Worm (Caenorhabditis elegans) whole organism, L3 larva: ENCODE measurements around the gene Y68A4B.3.

Experiments used
- R02D3.7 ChIP-seq: fragments of 150-350 bp; optimal IDR thresholded peaks from 2 replicates; lab custom pipeline; 2014; ENCODE audit warnings: missing biosample characterization, missing genetic modification characterization
- ZK546.5 ChIP-seq: sonication (generic microtip); optimal IDR thresholded peaks from 2 replicates; lab custom pipeline; 2017; ENCODE audit warnings: missing biosample characterization, missing genetic modification characterization
- ama-1 ChIP-seq: fragments of 150-350 bp; optimal IDR thresholded peaks from 2 replicates; lab custom pipeline; 2018
- ceh-16 ChIP-seq: sonication (generic microtip); optimal IDR thresholded peaks from 2 replicates; lab custom pipeline; 2017; ENCODE audit warnings: missing biosample characterization, missing genetic modification characterization
- ceh-28 ChIP-seq: fragments of 150-350 bp; optimal IDR thresholded peaks from 2 replicates; lab custom pipeline; 2014; ENCODE audit warnings: missing biosample characterization, missing genetic modification reagents, missing genetic modification characterization
- ceh-82 ChIP-seq: fragments of 150-350 bp; optimal IDR thresholded peaks from 2 replicates; lab custom pipeline; 2014; ENCODE audit warnings: missing biosample characterization, missing genetic modification characterization
- ceh-9 ChIP-seq: sonication (generic microtip); optimal IDR thresholded peaks from 2 replicates; lab custom pipeline; 2018; ENCODE audit warnings: missing biosample characterization, missing genetic modification characterization
- daf-12 ChIP-seq: fragments of 150-350 bp; optimal IDR thresholded peaks from 2 replicates; lab custom pipeline; 2014; ENCODE audit warnings: missing biosample characterization, missing genetic modification reagents, missing genetic modification characterization
- egl-5 ChIP-seq: fragments of 150-350 bp; optimal IDR thresholded peaks from 2 replicates; lab custom pipeline; 2017; ENCODE audit warnings: missing biosample characterization, missing genetic modification reagents, missing genetic modification characterization, inconsistent platforms
- elt-2 ChIP-seq: sonication (generic microtip); optimal IDR thresholded peaks from 2 replicates; lab custom pipeline; 2016; ENCODE audit warnings: missing genetic modification reagents, mild to moderate bottlenecking, missing genetic modification characterization, missing compliant biosample characterization
- elt-3 ChIP-seq, 3 experiments: fragments of 150-350 bp in 1 of 3; sonication (generic microtip) in 2 of 3; optimal IDR thresholded peaks; 2 replicates in 2 of 3; 4 replicates in 1 of 3; lab custom pipeline; 2014 to 2017; ENCODE audit warnings: missing biosample characterization in 3 of 3, missing genetic modification characterization in 3 of 3
- eor-1 ChIP-seq, 2 experiments: fragments of 150-350 bp; optimal IDR thresholded peaks; 2 replicates each; lab custom pipeline; 2014 to 2018; ENCODE audit warnings: missing biosample characterization in 2 of 2, missing genetic modification characterization in 2 of 2
- fkh-2 ChIP-seq: fragments of 150-350 bp; optimal IDR thresholded peaks from 2 replicates; lab custom pipeline; 2014; ENCODE audit warnings: missing biosample characterization, missing genetic modification reagents, missing genetic modification characterization
- fos-1 ChIP-seq: fragments of 150-350 bp; optimal IDR thresholded peaks from 2 replicates; lab custom pipeline; 2014; ENCODE audit warnings: missing biosample characterization, missing genetic modification characterization
- hmg-11 ChIP-seq: sonication (generic microtip); optimal IDR thresholded peaks from 2 replicates; lab custom pipeline; 2016; ENCODE audit warnings: missing genetic modification characterization, missing compliant biosample characterization
- jun-1 ChIP-seq: fragments of 150-350 bp; optimal IDR thresholded peaks from 2 replicates; lab custom pipeline; 2014; ENCODE audit warnings: missing biosample characterization, missing genetic modification reagents, missing genetic modification characterization
- lin-15B ChIP-seq: fragments of 150-350 bp; optimal IDR thresholded peaks from 2 replicates; lab custom pipeline; 2014; ENCODE audit warnings: missing biosample characterization, missing genetic modification characterization
- lin-39 ChIP-seq: fragments of 150-350 bp; optimal IDR thresholded peaks from 2 replicates; lab custom pipeline; 2018; ENCODE audit warnings: missing biosample characterization, missing genetic modification reagents, missing genetic modification characterization
- lsy-12 ChIP-seq: sonication (generic microtip); optimal IDR thresholded peaks from 2 replicates; lab custom pipeline; 2016; ENCODE audit warnings: mild to moderate bottlenecking, missing genetic modification characterization, missing compliant biosample characterization
- mml-1 ChIP-seq: fragments of 150-350 bp; sonication (generic microtip); optimal IDR thresholded peaks from 3 replicates; lab custom pipeline; 2014; ENCODE audit warnings: missing biosample characterization, missing genetic modification characterization
- nfya-1 ChIP-seq: sonication (generic microtip); optimal IDR thresholded peaks from 2 replicates; lab custom pipeline; 2017; ENCODE audit warnings: missing genetic modification characterization, mild to moderate bottlenecking, missing compliant biosample characterization, antibody characterized with exemption, moderate library complexity; ENCODE audit not compliant: insufficient read depth
- nhr-11 ChIP-seq: fragments of 150-350 bp; optimal IDR thresholded peaks from 2 replicates; lab custom pipeline; 2014; ENCODE audit warnings: missing biosample characterization, missing genetic modification characterization
- nhr-12 ChIP-seq: fragments of 150-350 bp; optimal IDR thresholded peaks from 2 replicates; lab custom pipeline; 2014; ENCODE audit warnings: missing biosample characterization, missing genetic modification characterization
- nhr-23 ChIP-seq: fragments of 150-350 bp; optimal IDR thresholded peaks from 2 replicates; lab custom pipeline; 2014; ENCODE audit warnings: missing biosample characterization, missing genetic modification reagents, missing genetic modification characterization
- nhr-237 ChIP-seq: fragments of 150-350 bp; optimal IDR thresholded peaks from 2 replicates; lab custom pipeline; 2014; ENCODE audit warnings: missing biosample characterization, missing genetic modification characterization
- nhr-25 ChIP-seq: sonication (generic microtip); optimal IDR thresholded peaks from 2 replicates; lab custom pipeline; 2017; ENCODE audit warnings: missing biosample characterization, missing genetic modification characterization
- nhr-28 ChIP-seq: fragments of 150-350 bp; optimal IDR thresholded peaks from 2 replicates; lab custom pipeline; 2014; ENCODE audit warnings: missing biosample characterization, missing genetic modification characterization
- nhr-67 ChIP-seq: fragments of 150-350 bp; optimal IDR thresholded peaks from 2 replicates; lab custom pipeline; 2014; ENCODE audit warnings: missing biosample characterization, missing genetic modification characterization
- nhr-76 ChIP-seq: fragments of 150-350 bp; sonication (generic microtip); optimal IDR thresholded peaks from 5 replicates; lab custom pipeline; 2014; ENCODE audit warnings: missing biosample characterization, missing genetic modification characterization
- nhr-77 ChIP-seq: fragments of 150-350 bp; optimal IDR thresholded peaks from 2 replicates; lab custom pipeline; 2014; ENCODE audit warnings: missing biosample characterization, missing genetic modification characterization
- pha-4 ChIP-seq: fragments of 150-350 bp; optimal IDR thresholded peaks from 2 replicates; lab custom pipeline; 2014; ENCODE audit warnings: missing biosample characterization, missing genetic modification reagents, missing genetic modification characterization
- pqm-1 ChIP-seq: fragments of 150-350 bp; optimal IDR thresholded peaks from 2 replicates; lab custom pipeline; 2017; ENCODE audit warnings: missing biosample characterization, missing genetic modification characterization, inconsistent platforms
- sea-2 ChIP-seq: fragments of 150-350 bp; sonication (generic microtip); optimal IDR thresholded peaks from 4 replicates; lab custom pipeline; 2014; ENCODE audit warnings: missing biosample characterization, missing genetic modification reagents, missing genetic modification characterization
- snpc-4 ChIP-seq: fragments of 150-350 bp; optimal IDR thresholded peaks from 2 replicates; lab custom pipeline; 2014; ENCODE audit warnings: missing biosample characterization, missing genetic modification characterization
- tbx-2 ChIP-seq: sonication (generic microtip); optimal IDR thresholded peaks from 2 replicates; lab custom pipeline; 2016; ENCODE audit warnings: mild to moderate bottlenecking, missing genetic modification characterization, missing compliant biosample characterization
- unc-39 ChIP-seq: sonication (generic microtip); optimal IDR thresholded peaks from 4 replicates; lab custom pipeline; 2017; ENCODE audit warnings: missing biosample characterization, missing genetic modification characterization
- unc-62 ChIP-seq: fragments of 150-350 bp; sonication (generic microtip); optimal IDR thresholded peaks from 4 replicates; lab custom pipeline; 2014; ENCODE audit warnings: missing biosample characterization, missing genetic modification reagents, missing genetic modification characterization
- ztf-11 ChIP-seq: fragments of 150-350 bp; optimal IDR thresholded peaks from 2 replicates; lab custom pipeline; 2014; ENCODE audit warnings: missing biosample characterization, missing genetic modification characterization

Y68A4B.3 gene

ce11 chrV:17226119-17226518, 16.3 kb downstream of the Y68A4B.3 start, which contains the start of gene srh-112:
Gene srh-112 (minus strand): TSS chrV:17226219.
- TF ChIP-seq nhr-12 (tag; lab: Kevin White, UChicago) (no peak), ceh-16 (tag; lab: Kevin White, UChicago) (no peak), lin-15B (tag; lab: Kevin White, UChicago) (no peak), daf-12 (no peak), tbx-2 (tag; lab: Kevin White, UChicago) (no peak), nfya-1 (no peak), nhr-67 (tag; lab: Kevin White, UChicago) (no peak), unc-62 (GFP tag; lab: Kevin White, UChicago) (no peak), nhr-237 (no peak), nhr-25 (tag; lab: Kevin White, UChicago) (no peak), nhr-28 (tag; lab: Kevin White, UChicago) (no peak)

ce11 chrV:17225389-17225788, 17.1 kb downstream of the Y68A4B.3 start, which contains the start of gene scl-25:
Gene scl-25 (plus strand): TSS chrV:17225689.
- TF ChIP-seq eor-1 (tag; optimal IDR thresholded peaks at IDR 0.05; lab: Kevin White, UChicago) = no peak
- no peak for TF ChIP-seq elt-3 (tag; optimal IDR thresholded peaks at IDR 0.05; lab: Kevin White, UChicago)
- no peak for TF ChIP-seq tbx-2 (tag; lab: Kevin White, UChicago)
- no peak for TF ChIP-seq ama-1 (lab: Kevin White, UChicago)
- TF ChIP-seq mml-1 (tag; lab: Kevin White, UChicago) = no peak
- TF ChIP-seq nhr-77 = no peak
- TF ChIP-seq ceh-9 (tag; lab: Kevin White, UChicago) = no peak
- TF ChIP-seq pqm-1 (tag; lab: Kevin White, UChicago) = no peak
- no peak for TF ChIP-seq lin-39 (tag; lab: Kevin White, UChicago)
- no peak for TF ChIP-seq ceh-28
- TF ChIP-seq, all 47 proteins: peak for 0

DNA sequence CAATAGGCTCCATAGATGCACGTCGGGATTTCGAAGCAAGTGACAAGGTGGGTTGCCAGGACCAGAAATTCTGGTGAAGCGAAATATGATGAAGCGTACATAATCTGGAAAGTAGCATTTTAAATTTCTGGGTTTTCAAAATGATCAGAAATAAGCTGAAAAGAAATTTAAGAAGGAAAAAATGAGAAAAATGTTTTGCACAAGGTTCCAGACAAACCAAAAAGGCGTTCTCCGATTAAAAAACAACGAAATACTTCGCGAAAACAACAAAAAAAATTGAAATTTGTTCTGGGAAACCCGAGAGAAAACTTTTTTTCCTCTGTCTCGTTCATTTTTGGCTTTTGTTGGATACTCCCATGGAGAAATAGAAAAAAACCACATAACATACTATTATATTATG, 19.1 kb downstream of the Y68A4B.3 start, which contains the start of gene srh-252:
Gene srh-252 (minus strand): TSS at position 101 of the 400 bp plus-strand sequence.
- TF ChIP-seq lin-39 (tag; lab: Kevin White, UChicago) (no peak), R02D3.7 (no peak), nhr-237 (no peak), mml-1 (tag; lab: Kevin White, UChicago) (no peak), ZK546.5 (tag; lab: Kevin White, UChicago) (no peak), ztf-11 (tag; lab: Kevin White, UChicago) (no peak), jun-1 (tag; lab: Kevin White, UChicago) (no peak), ceh-9 (tag; lab: Kevin White, UChicago) (no peak), ceh-28 (no peak), pqm-1 (tag; lab: Kevin White, UChicago) (no peak), nhr-23 (tag; lab: Kevin White, UChicago) (no peak), hmg-11 (tag; lab: Kevin White, UChicago) (no peak), snpc-4 (tag; lab: Kevin White, UChicago) (no peak), nhr-11 (tag; lab: Kevin White, UChicago) (no peak), pha-4 (tag; lab: Kevin White, UChicago) (no peak), elt-2 (tag; lab: Kevin White, UChicago) (no peak), nhr-76 (tag; lab: Kevin White, UChicago) (no peak), sea-2 (GFP tag; lab: Kevin White, UChicago) (no peak), nhr-77 (no peak), nhr-25 (tag; lab: Kevin White, UChicago) (no peak)

- TF ChIP-seq egl-5 (tag; lab: Kevin White, UChicago) (no peak), lsy-12 (tag; lab: Kevin White, UChicago) (no peak), pqm-1 (tag; lab: Kevin White, UChicago) (no peak), ceh-82 (tag; lab: Kevin White, UChicago) (no peak), fkh-2 (tag; lab: Kevin White, UChicago) (no peak), ztf-11 (tag; lab: Kevin White, UChicago) (no peak), fos-1 (tag; lab: Kevin White, UChicago) (no peak), nhr-23 (tag; lab: Kevin White, UChicago) (no peak), ama-1 (lab: Kevin White, UChicago) (no peak), tbx-2 (tag; lab: Kevin White, UChicago) (no peak), unc-39 (tag; lab: Kevin White, UChicago) (no peak), ceh-28 (no peak), ceh-9 (tag; lab: Kevin White, UChicago) (no peak), ZK546.5 (tag; lab: Kevin White, UChicago) (no peak)
Measured at ce11 chrV:17220345-17220744, 22.1 kb downstream of the Y68A4B.3 start, which contains the start of gene srh-109. Gene srh-109 (minus strand): TSS chrV:17220445.
